Fruit fly (Drosophila melanogaster): ENCODE results near the gene sl.

The sl gene

dm6 chrX:16385942-16386392 is 35.9 kb downstream of the sl start (continued):
- TF ChIP-seq Sox14 (GFP tag; optimal IDR thresholded peaks at IDR 0.05) (peak; percentile 41), CG11902 (GFP tag; optimal IDR thresholded peaks at IDR 0.05) (no peak), Hr39 (GFP tag; optimal IDR thresholded peaks at IDR 0.05) (peak; percentile 30), Met (GFP tag; optimal IDR thresholded peaks at IDR 0.05) (peak; percentile 69), Eip78C (GFP tag) (peak; percentile 86), CG11762 (GFP tag; optimal IDR thresholded peaks at IDR 0.05; ENCODE audit: insufficient read depth) (peak; percentile 28), CG10631 (GFP tag; optimal IDR thresholded peaks at IDR 0.05) (peak; percentile 53), achi (GFP tag; optimal IDR thresholded peaks at IDR 0.05) (peak; percentile 61), CG31627 (GFP tag; optimal IDR thresholded peaks at IDR 0.05) (peak; percentile 41)

dm6 chrX:16391397-16391796 is 41.3 kb downstream of the sl start, which contains the start of the genes TH1 and mei-41:
Gene TH1 (minus strand): TSS chrX:16391438.
Gene mei-41 (plus strand): TSS chrX:16391698.
- TF ChIP-seq Sox14 (GFP tag; optimal IDR thresholded peaks at IDR 0.05) (no peak), CG6792 (GFP tag; optimal IDR thresholded peaks at IDR 0.05) (no peak), Blimp-1 (GFP tag; optimal IDR thresholded peaks at IDR 0.05) (no peak), salr (GFP tag; optimal IDR thresholded peaks at IDR 0.05) (peak in 1 of 2 experiments; percentile 65), OdsH (GFP tag; optimal IDR thresholded peaks at IDR 0.05) (no peak), fd59A (GFP tag; optimal IDR thresholded peaks at IDR 0.05) (peak; percentile 58), CG1621 (tag; optimal IDR thresholded peaks at IDR 0.05) (no peak), CG31627 (GFP tag; optimal IDR thresholded peaks at IDR 0.05) (peak; percentile 74), CG4318 (GFP tag; optimal IDR thresholded peaks at IDR 0.05) (peak; percentile 74), Eip78C (GFP tag) (no peak), Smox (GFP tag; optimal IDR thresholded peaks at IDR 0.05) (no peak), eg (GFP tag; IDR thresholded peaks at IDR 0.05) (peak; percentile 95), CG6276 (GFP tag; optimal IDR thresholded peaks at IDR 0.05) (no peak), CG8119 (GFP tag; IDR thresholded peaks at IDR 0.05) (peak; percentile 84), net (GFP tag; optimal IDR thresholded peaks at IDR 0.05) (no peak), cyc (GFP tag; optimal IDR thresholded peaks at IDR 0.05) (peak; percentile 70), CG3919 (GFP tag; optimal IDR thresholded peaks at IDR 0.05) (no peak), CG32006 (GFP tag; optimal IDR thresholded peaks at IDR 0.05) (peak; percentile 85), Hr4 (GFP tag; optimal IDR thresholded peaks at IDR 0.05) (no peak), Sox15 (GFP tag; optimal IDR thresholded peaks at IDR 0.05) (peak; percentile 75), Sox102F (GFP tag; optimal IDR thresholded peaks at IDR 0.05) (no peak), CG11294 (GFP tag; IDR thresholded peaks at IDR 0.05) (peak; percentile 87), vri (GFP tag; optimal IDR thresholded peaks at IDR 0.05) (no peak), CG10631 (GFP tag; optimal IDR thresholded peaks at IDR 0.05) (peak; percentile 84), CG6163 (GFP tag; IDR thresholded peaks at IDR 0.05) (peak; percentile 91), pdm3 (GFP tag; optimal IDR thresholded peaks at IDR 0.05) (no peak), CG3032 (tag; optimal IDR thresholded peaks at IDR 0.05) (peak; percentile 90), CG34406 (GFP tag; optimal IDR thresholded peaks at IDR 0.05) (peak; percentile 75), CG11762 (GFP tag; optimal IDR thresholded peaks at IDR 0.05; ENCODE audit: insufficient read depth) (peak; percentile 16), Eip75B (GFP tag; optimal IDR thresholded peaks at IDR 0.05) (no peak), ss (GFP tag; optimal IDR thresholded peaks at IDR 0.05) (no peak), Lpt (GFP tag; optimal IDR thresholded peaks at IDR 0.05) (peak; percentile 58), dac (GFP tag; optimal IDR thresholded peaks at IDR 0.05) (peak; percentile 71), CG8319 (GFP tag; optimal IDR thresholded peaks at IDR 0.05) (no peak), CG6808 (GFP tag; optimal IDR thresholded peaks at IDR 0.05) (no peak), CG16779 (tag; optimal IDR thresholded peaks at IDR 0.05) (no peak), fd85E (GFP tag; optimal IDR thresholded peaks at IDR 0.05) (no peak), achi (GFP tag; optimal IDR thresholded peaks at IDR 0.05) (no peak), CG8632 (GFP tag; optimal IDR thresholded peaks at IDR 0.05) (peak; percentile 67), acj6 (GFP tag; optimal IDR thresholded peaks at IDR 0.05) (peak; percentile 80), CG6854 (GFP tag; optimal IDR thresholded peaks at IDR 0.05) (no peak), lz (GFP tag; optimal IDR thresholded peaks at IDR 0.05) (peak; percentile 81), dsx (GFP tag; optimal IDR thresholded peaks at IDR 0.05; ENCODE audit: poor library complexity, severe bottlenecking) (no peak), svp (GFP tag) (no peak), Hr39 (GFP tag; optimal IDR thresholded peaks at IDR 0.05) (no peak), Hr38 (GFP tag; optimal IDR thresholded peaks at IDR 0.05) (no peak), spab (GFP tag; optimal IDR thresholded peaks at IDR 0.05) (no peak), CG15336 (GFP tag; IDR thresholded peaks at IDR 0.05) (peak; percentile 86)

All from whole organism, prepupa.